Fruit fly (Drosophila melanogaster) whole organism, embryonic: Measurements from ENCODE around the gene Oatp33Eb.

Source experiments
- Abd-B ChIP-seq: fragments of 200-800 bp; sonication (Bioruptor generic); optimal IDR thresholded peaks from 2 replicates; lab custom pipeline; 2018; ENCODE audit warnings: missing biosample characterization, mild to moderate bottlenecking, missing genetic modification characterization, moderate library complexity
- CG10431 ChIP-seq: fragments of 200-800 bp; sonication (Bioruptor generic); optimal IDR thresholded peaks from 3 replicates; lab custom pipeline; 2018; ENCODE audit warnings: missing biosample characterization, mild to moderate bottlenecking, missing genetic modification characterization
- CG11247 ChIP-seq: fragments of 200-800 bp; sonication (Bioruptor generic); IDR thresholded peaks from 2 replicates; pipeline ENCODE4 v1.3.6; 2022; ENCODE audit warnings: missing biosample characterization, missing genetic modification characterization
- CG11504 ChIP-seq: fragments of 200-800 bp; sonication (Bioruptor generic); optimal IDR thresholded peaks from 3 replicates; lab custom pipeline; 2019; ENCODE audit warnings: missing biosample characterization, mild to moderate bottlenecking, missing genetic modification characterization, moderate library complexity
- CG11560 ChIP-seq: fragments of 200-800 bp; sonication (Bioruptor generic); IDR thresholded peaks from 3 replicates; pipeline ENCODE4 v1.3.6; 2022; ENCODE audit warnings: missing biosample characterization, missing genetic modification characterization
- CG13296 ChIP-seq: fragments of 200-800 bp; sonication (Bioruptor generic); optimal IDR thresholded peaks from 3 replicates; lab custom pipeline; 2018; ENCODE audit warnings: missing biosample characterization, mild to moderate bottlenecking, missing genetic modification characterization
- CG14050 ChIP-seq: fragments of 200-800 bp; sonication (Bioruptor generic); IDR thresholded peaks from 3 replicates; pipeline ENCODE4 v1.3.6; 2022; ENCODE audit warnings: missing biosample characterization, missing genetic modification characterization
- CG15479 ChIP-seq: fragments of 200-800 bp; sonication (Bioruptor generic); optimal IDR thresholded peaks from 3 replicates; lab custom pipeline; 2019; ENCODE audit warnings: missing biosample characterization, mild to moderate bottlenecking, missing genetic modification characterization, moderate library complexity
- CG17328 ChIP-seq: fragments of 200-800 bp; sonication (Bioruptor generic); IDR thresholded peaks from 2 replicates; pipeline ENCODE4 v1.3.6; 2022; ENCODE audit warnings: missing biosample characterization, missing genetic modification characterization
- CG18619 ChIP-seq: fragments of 200-800 bp; sonication (Bioruptor generic); optimal IDR thresholded peaks from 3 replicates; lab custom pipeline; 2017; ENCODE audit warnings: missing biosample characterization, mild to moderate bottlenecking, missing genetic modification characterization
- CG3847 ChIP-seq: fragments of 200-800 bp; sonication (Bioruptor generic); IDR thresholded peaks from 2 replicates; pipeline ENCODE4 v1.3.6; 2022; ENCODE audit warnings: missing biosample characterization, missing genetic modification characterization
- CG6689 ChIP-seq: fragments of 200-800 bp; sonication (Bioruptor generic); IDR thresholded peaks from 2 replicates; pipeline ENCODE4 v1.3.6; 2022; ENCODE audit warnings: missing biosample characterization, missing genetic modification characterization
- CG7271 ChIP-seq: fragments of 200-800 bp; sonication (Bioruptor generic); optimal IDR thresholded peaks from 2 replicates; lab custom pipeline; 2018; ENCODE audit warnings: missing biosample characterization, mild to moderate bottlenecking, missing genetic modification characterization, moderate library complexity
- CG9876 ChIP-seq: fragments of 200-800 bp; sonication (Bioruptor generic); optimal IDR thresholded peaks from 2 replicates; lab custom pipeline; 2016; ENCODE audit warnings: missing biosample characterization, missing genetic modification characterization
- CG9932 ChIP-seq: fragments of 200-800 bp; sonication (Bioruptor generic); IDR thresholded peaks from 2 replicates; pipeline ENCODE4 v1.3.6; 2022; ENCODE audit warnings: missing biosample characterization, missing genetic modification characterization
- Dip2 ChIP-seq: fragments of 200-800 bp; sonication (Bioruptor generic); IDR thresholded peaks from 2 replicates; pipeline ENCODE4 v1.3.6; 2022; ENCODE audit warnings: missing biosample characterization, missing genetic modification characterization
- Doc2 ChIP-seq: fragments of 200-800 bp; sonication (Bioruptor generic); IDR thresholded peaks from 2 replicates; pipeline ENCODE4 v1.3.6; 2022; ENCODE audit warnings: missing biosample characterization, missing genetic modification characterization
- Fer3 ChIP-seq: fragments of 200-800 bp; sonication (Bioruptor generic); optimal IDR thresholded peaks from 2 replicates; lab custom pipeline; 2018; ENCODE audit warnings: missing biosample characterization, mild to moderate bottlenecking, missing genetic modification characterization, moderate library complexity
- H2.0 ChIP-seq: fragments of 200-800 bp; sonication (Bioruptor generic); IDR thresholded peaks from 2 replicates; pipeline ENCODE4 v1.3.6; 2022; ENCODE audit warnings: missing biosample characterization, missing genetic modification characterization
- Rfx ChIP-seq: fragments of 200-800 bp; sonication (Bioruptor generic); IDR thresholded peaks from 2 replicates; pipeline ENCODE4 v1.3.6; 2022; ENCODE audit warnings: missing biosample characterization, missing genetic modification characterization
- Taf1 ChIP-seq: fragments of 200-800 bp; sonication (Bioruptor generic); IDR thresholded peaks from 2 replicates; pipeline ENCODE4 v1.3.6; 2022; ENCODE audit warnings: missing biosample characterization, missing genetic modification characterization
- ap ChIP-seq: fragments of 200-800 bp; sonication (Bioruptor generic); IDR thresholded peaks from 2 replicates; pipeline ENCODE4 v1.3.6; 2022; ENCODE audit warnings: missing biosample characterization, missing genetic modification characterization
- cad ChIP-seq: fragments of >200 bp; optimal IDR thresholded peaks from 2 replicates; lab custom pipeline; 2017; ENCODE audit warnings: missing biosample characterization, missing genetic modification characterization
- eve ChIP-seq, 2 experiments: fragments of >200 bp; optimal IDR thresholded peaks; 2 replicates each; lab custom pipeline; 2017; ENCODE audit warnings: missing biosample characterization in 2 of 2, missing genetic modification characterization in 2 of 2
- fd102C ChIP-seq: fragments of 200-800 bp; sonication (Bioruptor generic); optimal IDR thresholded peaks from 2 replicates; lab custom pipeline; 2018; ENCODE audit warnings: missing biosample characterization, mild to moderate bottlenecking, missing genetic modification characterization, moderate library complexity
- gce ChIP-seq: fragments of 200-800 bp; sonication (Bioruptor generic); IDR thresholded peaks from 3 replicates; pipeline ENCODE4 v1.3.6; 2022; ENCODE audit warnings: missing biosample characterization, missing genetic modification characterization
- hth ChIP-seq: fragments of >200 bp; optimal IDR thresholded peaks from 2 replicates; lab custom pipeline; 2017; ENCODE audit warnings: inconsistent platforms
- jumu ChIP-seq: fragments of 200-800 bp; sonication (Bioruptor generic); optimal IDR thresholded peaks from 3 replicates; lab custom pipeline; 2016; ENCODE audit warnings: missing biosample characterization, missing genetic modification characterization
- lab ChIP-seq: fragments of 200-800 bp; sonication (Bioruptor generic); optimal IDR thresholded peaks from 3 replicates; lab custom pipeline; 2017; ENCODE audit warnings: missing biosample characterization, missing genetic modification characterization, mild to moderate bottlenecking, moderate library complexity, missing genetic modification reagents
- mld ChIP-seq: fragments of 200-800 bp; sonication (Bioruptor generic); IDR thresholded peaks from 3 replicates; pipeline ENCODE4 v1.3.6; 2022; ENCODE audit warnings: missing biosample characterization, missing genetic modification characterization; ENCODE audit not compliant: partially characterized antibody
- nmo ChIP-seq: fragments of 200-800 bp; sonication (Bioruptor generic); optimal IDR thresholded peaks from 2 replicates; lab custom pipeline; 2018; ENCODE audit warnings: missing biosample characterization, mild to moderate bottlenecking, missing genetic modification characterization, moderate library complexity
- repo ChIP-seq: fragments of 200-800 bp; sonication (Bioruptor generic); optimal IDR thresholded peaks from 2 replicates; lab custom pipeline; 2016; ENCODE audit warnings: missing biosample characterization, missing genetic modification characterization
- rib ChIP-seq: fragments of 200-800 bp; sonication (Bioruptor generic); IDR thresholded peaks from 2 replicates; pipeline ENCODE4 v1.3.6; 2022; ENCODE audit warnings: missing biosample characterization, missing genetic modification characterization
- sens ChIP-seq: fragments of 200-800 bp; sonication (Bioruptor generic); peaks from one replicate; lab custom pipeline; 2016; ENCODE audit warnings: missing biosample characterization, missing genetic modification characterization
- tap ChIP-seq: fragments of 200-800 bp; optimal IDR thresholded peaks from 3 replicates; lab custom pipeline; 2019; ENCODE audit warnings: missing biosample characterization, mild to moderate bottlenecking, missing genetic modification characterization, moderate library complexity
- tll ChIP-seq, 2 experiments: fragments of 200-800 bp in 1 of 2; fragments of >200 bp in 1 of 2; sonication (Bioruptor generic) in 1 of 2; optimal IDR thresholded peaks; 2 replicates each; lab custom pipeline; 2017 to 2019; ENCODE audit warnings: missing biosample characterization in 2 of 2, missing genetic modification characterization in 2 of 2, mild to moderate bottlenecking in 1 of 2, moderate library complexity in 1 of 2
- tna ChIP-seq: fragments of 200-800 bp; sonication (Bioruptor generic); IDR thresholded peaks from 2 replicates; pipeline ENCODE4 v1.3.6; 2022; ENCODE audit warnings: missing biosample characterization, missing genetic modification characterization; ENCODE audit not compliant: partially characterized antibody
- usp ChIP-seq: fragments of >200 bp; optimal IDR thresholded peaks from 2 replicates; lab custom pipeline; 2017; ENCODE audit warnings: missing biosample characterization, missing genetic modification characterization
- wek ChIP-seq: fragments of 200-800 bp; sonication (Bioruptor generic); optimal IDR thresholded peaks from 3 replicates; lab custom pipeline; 2018; ENCODE audit warnings: missing biosample characterization, mild to moderate bottlenecking, missing genetic modification characterization, moderate library complexity
- zen ChIP-seq: fragments of 200-800 bp; sonication (Bioruptor generic); optimal IDR thresholded peaks from 3 replicates; lab custom pipeline; 2018; ENCODE audit warnings: missing biosample characterization, mild to moderate bottlenecking, missing genetic modification characterization, moderate library complexity

Oatp33Eb gene

DNA sequence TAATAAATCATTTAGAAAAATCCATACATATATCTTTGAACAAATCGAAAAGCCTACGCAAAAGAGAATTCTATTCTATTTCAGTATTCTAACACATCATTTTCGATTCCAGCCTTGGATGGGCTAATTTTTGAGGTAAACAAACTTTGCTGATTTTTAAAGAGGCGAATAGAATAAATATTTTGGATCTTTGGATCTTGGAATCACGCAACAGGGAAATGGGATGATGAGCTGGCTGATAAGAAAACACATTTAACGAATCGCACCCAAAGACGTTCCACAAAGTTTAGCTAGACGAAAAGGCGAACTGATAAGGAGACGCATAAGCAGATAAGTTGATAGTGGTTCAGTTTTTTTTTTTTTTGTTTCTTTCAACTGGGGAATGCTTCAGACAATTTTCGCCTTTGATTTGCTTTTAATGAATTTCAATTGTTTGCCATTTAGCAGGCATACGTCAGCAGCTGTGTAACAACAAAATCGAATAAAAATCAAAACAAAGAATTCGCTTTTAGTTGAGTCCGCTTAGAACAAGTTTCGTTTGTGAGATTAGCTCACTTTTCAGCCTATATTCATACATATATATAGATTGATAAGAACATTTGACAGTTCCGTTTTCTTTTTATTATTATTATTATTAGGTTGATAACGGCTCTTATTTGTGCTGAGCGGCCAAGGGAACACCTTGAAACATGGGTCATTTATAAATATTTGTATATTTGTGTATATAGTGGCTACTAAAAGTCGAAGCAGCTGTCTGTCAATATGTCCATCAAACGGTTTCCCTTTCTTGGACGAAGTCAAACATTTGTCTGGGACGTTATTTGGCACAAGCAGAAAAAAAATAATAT lies 17.1 kb downstream of the Oatp33Eb start (continued):
- no peak for TF ChIP-seq Dip2 (GFP tag; lab: Robert Waterston, UW)
- no peak for TF ChIP-seq tap (tag; lab: Kevin White, UChicago)
- TF ChIP-seq CG17328 (GFP tag; lab: Robert Waterston, UW): no peak
- TF ChIP-seq hth (lab: Kevin White, UChicago): no peak
- no peak for TF ChIP-seq CG3847 (GFP tag; lab: Robert Waterston, UW)
- TF ChIP-seq repo (GFP tag; lab: Kevin White, UChicago): no peak
- TF ChIP-seq Abd-B: no peak
- peak; percentile 50; the same call in 1 of the 3 replicates for TF ChIP-seq gce (GFP tag; lab: Robert Waterston, UW)
- no peak for TF ChIP-seq jumu (GFP tag; lab: Kevin White, UChicago)
- peak; percentile 61 for TF ChIP-seq fd102C (GFP tag; lab: Kevin White, UChicago)
- TF ChIP-seq CG13296 (GFP tag; lab: Kevin White, UChicago): no peak
- no peak for TF ChIP-seq CG9876 (GFP tag; lab: Kevin White, UChicago)
- TF ChIP-seq CG11560 (tag; lab: Robert Waterston, UW): no peak
- no peak for TF ChIP-seq Rfx
- TF ChIP-seq wek (GFP tag; lab: Kevin White, UChicago): peak; percentile 27
- TF ChIP-seq mld (GFP tag; lab: Robert Waterston, UW): no peak
- TF ChIP-seq CG9932 (GFP tag; lab: Robert Waterston, UW): no peak
- peak; percentile 33 for TF ChIP-seq CG11504 (tag; lab: Kevin White, UChicago)
- peak; percentile 35 for TF ChIP-seq CG18619
- no peak for TF ChIP-seq usp (GFP tag; lab: Kevin White, UChicago)
- no peak for TF ChIP-seq Taf1 (GFP tag; lab: Robert Waterston, UW)
- TF ChIP-seq Fer3 (tag; lab: Kevin White, UChicago): peak; percentile 11
- TF ChIP-seq CG11247: no peak
- no peak for TF ChIP-seq nmo

DNA sequence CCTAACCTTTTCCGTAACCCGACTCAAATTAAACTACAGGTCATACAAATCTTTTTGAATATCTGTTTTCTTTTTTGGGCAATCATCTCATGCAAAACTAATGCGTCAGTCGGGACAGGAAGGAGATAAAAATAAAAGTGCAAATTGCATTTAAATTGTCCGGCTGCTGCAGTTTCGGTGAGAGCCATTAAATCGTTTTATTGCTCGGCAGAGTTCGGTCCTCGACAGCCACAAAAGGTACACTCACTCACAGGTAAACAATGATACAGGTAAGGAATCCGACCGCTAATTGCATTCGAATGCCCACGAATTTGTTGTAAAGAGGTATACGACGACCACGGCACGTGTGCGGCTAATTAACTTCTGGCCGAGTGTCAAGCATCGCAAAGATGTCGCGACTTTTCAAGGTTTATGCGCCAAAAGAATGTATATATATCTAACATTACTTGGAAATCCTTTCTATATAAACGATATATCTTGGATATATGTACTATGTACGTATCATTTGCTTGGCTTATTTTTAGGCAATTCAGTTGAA lies 18.3 kb downstream of the Oatp33Eb start:
- TF ChIP-seq cad (GFP tag; lab: Kevin White, UChicago) (peak; percentile 93), sens (GFP tag; lab: Kevin White, UChicago) (peak; percentile 80), lab (GFP tag; lab: Kevin White, UChicago) (no peak), CG15479 (GFP tag; lab: Kevin White, UChicago) (peak; percentile 85), nmo (no peak), Doc2 (GFP tag; lab: Robert Waterston, UW) (no peak), CG14050 (GFP tag; lab: Robert Waterston, UW) (no peak), rib (GFP tag; lab: Robert Waterston, UW) (0 out of 2 replicates have a peak, but pooled peaks have one; percentile 45), CG6689 (GFP tag; lab: Robert Waterston, UW) (no peak), eve (GFP tag; optimal IDR thresholded peaks at IDR 0.05; lab: Kevin White, UChicago) (no peak), zen (peak; percentile 99), CG10431 (GFP tag; lab: Kevin White, UChicago) (no peak), tll (GFP tag; optimal IDR thresholded peaks at IDR 0.05; lab: Kevin White, UChicago) (peak in 1 of 2 experiments; percentile 98), ap (GFP tag; lab: Robert Waterston, UW) (0 out of 2 replicates have a peak, but pooled peaks have one; percentile 12), CG7271 (tag; lab: Kevin White, UChicago) (peak; percentile 53), tna (GFP tag; lab: Robert Waterston, UW) (peak; percentile 12; the same call in 1 of the 2 replicates), H2.0 (GFP tag; lab: Robert Waterston, UW) (no peak)
- TF ChIP-seq, all 482 proteins: peak for 9
